Fruit fly (Drosophila melanogaster): ENCODE results near the gene Osi23.

The Osi23 gene

dm6 chr3R:30450224-30450623 is 5.4 kb upstream of the Osi23 start (continued):
- peak; percentile 70; the same call in 1 of the 2 replicates for TF ChIP-seq ham (GFP tag; IDR thresholded peaks at IDR 0.05)
- peak; percentile 36 for TF ChIP-seq Sry-β (GFP tag; optimal IDR thresholded peaks at IDR 0.05)
- peak; percentile 36 to 82 for TF ChIP-seq bsh (GFP tag; optimal IDR thresholded peaks at IDR 0.05)
- TF ChIP-seq B-H1 (GFP tag; IDR thresholded peaks at IDR 0.05): peak; percentile 77; the same call in 1 of the 3 replicates
- peak; percentile 31; the same call in 1 of the 2 replicates for TF ChIP-seq CG32772 (GFP tag; IDR thresholded peaks at IDR 0.05)
- peak; percentile 41 for TF ChIP-seq CG9876 (GFP tag; optimal IDR thresholded peaks at IDR 0.05)
- peak; percentile 88 for TF ChIP-seq tio (GFP tag; optimal IDR thresholded peaks at IDR 0.05)
- TF ChIP-seq Hey (tag; optimal IDR thresholded peaks at IDR 0.05): peak; percentile 68
- TF ChIP-seq Fer1 (GFP tag; optimal IDR thresholded peaks at IDR 0.05): peak; percentile 83
- peak; percentile 79; the same call in 1 of the 2 replicates for TF ChIP-seq NFAT (GFP tag; IDR thresholded peaks at IDR 0.05)
- no peak for TF ChIP-seq Doc2 (GFP tag; IDR thresholded peaks at IDR 0.05)
- TF ChIP-seq Ssrp (tag; optimal IDR thresholded peaks at IDR 0.05): no peak
- peak; percentile 77 for TF ChIP-seq CG32767 (GFP tag; IDR thresholded peaks at IDR 0.05)
- TF ChIP-seq CG10565 (GFP tag; optimal IDR thresholded peaks at IDR 0.05): peak; percentile 48
- TF ChIP-seq Hr78 (GFP tag; optimal IDR thresholded peaks at IDR 0.05): no peak
- peak; percentile 89 for TF ChIP-seq CG3726 (GFP tag; IDR thresholded peaks at IDR 0.05)
- TF ChIP-seq ci (GFP tag; IDR thresholded peaks at IDR 0.05): peak; percentile 91
- TF ChIP-seq CG10366 (GFP tag; IDR thresholded peaks at IDR 0.05): peak; percentile 69
- TF ChIP-seq lmd (GFP tag; IDR thresholded peaks at IDR 0.05): peak; percentile 31; the same call in 1 of the 2 replicates
- peak; percentile 88 for TF ChIP-seq sim (GFP tag; IDR thresholded peaks at IDR 0.05)
- peak; percentile 76 for TF ChIP-seq Meics (GFP tag; optimal IDR thresholded peaks at IDR 0.05)
- TF ChIP-seq CG10147 (GFP tag; optimal IDR thresholded peaks at IDR 0.05): peak; percentile 18
- TF ChIP-seq inv (GFP tag; IDR thresholded peaks at IDR 0.05; ENCODE audit: partially characterized antibody): no peak
- peak; percentile 55 for TF ChIP-seq gcm (GFP tag; optimal IDR thresholded peaks at IDR 0.05)
- TF ChIP-seq Stat92E (GFP tag; optimal IDR thresholded peaks at IDR 0.05): no peak
- peak; percentile 51; the same call in 1 of the 2 replicates for TF ChIP-seq Ada2b (GFP tag; IDR thresholded peaks at IDR 0.05)
- no peak for TF ChIP-seq Lim3 (GFP tag; IDR thresholded peaks at IDR 0.05)
- no peak for TF ChIP-seq CG6272 (GFP tag; IDR thresholded peaks at IDR 0.05)
- TF ChIP-seq oc (tag; optimal IDR thresholded peaks at IDR 0.05): no peak
- TF ChIP-seq CG3407 (GFP tag; optimal IDR thresholded peaks at IDR 0.05): peak; percentile 86
- peak; percentile 67 for TF ChIP-seq CG10959 (GFP tag; IDR thresholded peaks at IDR 0.05)
- TF ChIP-seq croc (GFP tag; conservative IDR thresholded peaks at IDR 0.05): no peak; the same call in 2 of the 3 replicates
- TF ChIP-seq bbx (GFP tag; IDR thresholded peaks at IDR 0.05; ENCODE audit: partially characterized antibody): no peak
- peak; percentile 85; the same call in 1 of the 3 replicates for TF ChIP-seq C15 (GFP tag; IDR thresholded peaks at IDR 0.05)
- peak; percentile 73 for TF ChIP-seq mirr (GFP tag; optimal IDR thresholded peaks at IDR 0.05)
- no peak for TF ChIP-seq CG17361 (GFP tag; IDR thresholded peaks at IDR 0.05)
- peak; percentile 72 for TF ChIP-seq Max (GFP tag; optimal IDR thresholded peaks at IDR 0.05)
- TF ChIP-seq dmrt11E (tag; optimal IDR thresholded peaks at IDR 0.05): peak; percentile 49
- TF ChIP-seq Tbp (GFP tag; optimal IDR thresholded peaks at IDR 0.05): no peak
- peak; percentile 71 for TF ChIP-seq fd3F (GFP tag; optimal IDR thresholded peaks at IDR 0.05)
- TF ChIP-seq Dfd (GFP tag; optimal IDR thresholded peaks at IDR 0.05): no peak
- peak; percentile 69 for TF ChIP-seq CG4360 (GFP tag; IDR thresholded peaks at IDR 0.05)
- peak; percentile 57 for TF ChIP-seq CG7556 (GFP tag; optimal IDR thresholded peaks at IDR 0.05)
- no peak for TF ChIP-seq CG14860 (GFP tag; IDR thresholded peaks at IDR 0.05; ENCODE audit: partially characterized antibody)
- TF ChIP-seq gem (tag; optimal IDR thresholded peaks at IDR 0.05): peak; percentile 62
- peak; percentile 80 for TF ChIP-seq CG3838 (GFP tag; optimal IDR thresholded peaks at IDR 0.05)
- peak; percentile 79 for TF ChIP-seq CG17359 (tag; optimal IDR thresholded peaks at IDR 0.05)
- no peak for TF ChIP-seq CG16813 (GFP tag; IDR thresholded peaks at IDR 0.05; ENCODE audit: partially characterized antibody)
- TF ChIP-seq CG4854 (GFP tag; optimal IDR thresholded peaks at IDR 0.05): peak; percentile 79
- TF ChIP-seq Nf-YB (GFP tag; optimal IDR thresholded peaks at IDR 0.05): peak; percentile 14

Data from whole organism, embryonic.